Worm (Caenorhabditis elegans) whole organism, early embryonic: Measurements from ENCODE around the gene srw-117.

Source experiments
- B0310.2 ChIP-seq: sonication (generic microtip); optimal IDR thresholded peaks from 2 replicates; lab custom pipeline; 2016; ENCODE audit warnings: mild to moderate bottlenecking, missing genetic modification characterization, missing compliant biosample characterization
- F13C5.2 ChIP-seq: sonication (generic microtip); optimal IDR thresholded peaks from 2 replicates; lab custom pipeline; 2017; ENCODE audit warnings: mild to moderate bottlenecking, missing genetic modification characterization, inconsistent platforms, missing compliant biosample characterization
- aly-1 ChIP-seq: sonication (generic microtip); optimal IDR thresholded peaks from 2 replicates; lab custom pipeline; 2016; ENCODE audit warnings: missing genetic modification characterization, missing compliant biosample characterization
- ama-1 ChIP-seq: fragments of 150-350 bp; optimal IDR thresholded peaks from 2 replicates; lab custom pipeline; 2014
- ceh-13 ChIP-seq: fragments of 200-800 bp; sonication (Bioruptor generic); optimal IDR thresholded peaks from 2 replicates; lab custom pipeline; 2018; ENCODE audit warnings: mild to moderate bottlenecking, missing genetic modification characterization, missing compliant biosample characterization
- ceh-36 ChIP-seq: sonication (generic microtip); optimal IDR thresholded peaks from 2 replicates; lab custom pipeline; 2016; ENCODE audit warnings: missing genetic modification characterization, inconsistent platforms, missing compliant biosample characterization
- ets-7 ChIP-seq: sonication (generic microtip); optimal IDR thresholded peaks from 2 replicates; lab custom pipeline; 2016; ENCODE audit warnings: missing genotype, missing genetic modification characterization, missing compliant biosample characterization
- flt-1 ChIP-seq: fragments of 200-800 bp; sonication (Bioruptor generic); IDR thresholded peaks from 2 replicates; pipeline ENCODE4 v1.3.6; 2022; ENCODE audit warnings: missing genetic modification characterization, missing compliant biosample characterization
- hmbx-1 ChIP-seq: sonication (generic microtip); optimal IDR thresholded peaks from 2 replicates; lab custom pipeline; 2016; ENCODE audit warnings: mild to moderate bottlenecking, missing genetic modification characterization, missing compliant biosample characterization
- hmg-4 ChIP-seq: fragments of 200-800 bp; sonication (Bioruptor generic); optimal IDR thresholded peaks from 2 replicates; lab custom pipeline; 2018; ENCODE audit warnings: mild to moderate bottlenecking, missing genetic modification characterization, missing compliant biosample characterization
- hnd-1 ChIP-seq: sonication (generic microtip); optimal IDR thresholded peaks from 2 replicates; lab custom pipeline; 2016; ENCODE audit warnings: missing genetic modification characterization, missing compliant biosample characterization
- pes-1 ChIP-seq: fragments of 200-800 bp; sonication (Bioruptor generic); IDR thresholded peaks from 2 replicates; pipeline ENCODE4 v1.3.6; 2022; ENCODE audit warnings: missing genetic modification reagents, missing genetic modification characterization, missing compliant biosample characterization
- scrt-1 ChIP-seq: fragments of 200-800 bp; sonication (Bioruptor generic); IDR thresholded peaks from 2 replicates; pipeline ENCODE4 v1.3.6; 2022; ENCODE audit warnings: missing genetic modification characterization, missing compliant biosample characterization
- sea-1 ChIP-seq: fragments of 200-800 bp; sonication (Bioruptor generic); conservative IDR thresholded peaks from 2 replicates; pipeline ENCODE4 v1.3.6; 2022; ENCODE audit warnings: missing genetic modification characterization, missing compliant biosample characterization
- tbx-11 ChIP-seq: fragments of 200-800 bp; sonication (Bioruptor generic); IDR thresholded peaks from 2 replicates; pipeline ENCODE4 v1.3.6; 2022; ENCODE audit warnings: missing genetic modification characterization, missing compliant biosample characterization
- tbx-37 ChIP-seq: fragments of 200-800 bp; sonication (Bioruptor generic); conservative IDR thresholded peaks from 2 replicates; pipeline ENCODE4 v1.3.6; 2022; ENCODE audit warnings: missing genetic modification reagents, missing genetic modification characterization, missing compliant biosample characterization
- tra-4 ChIP-seq: sonication (generic microtip); optimal IDR thresholded peaks from 2 replicates; lab custom pipeline; 2017; ENCODE audit warnings: missing genetic modification characterization, missing compliant biosample characterization

The srw-117 gene

DNA sequence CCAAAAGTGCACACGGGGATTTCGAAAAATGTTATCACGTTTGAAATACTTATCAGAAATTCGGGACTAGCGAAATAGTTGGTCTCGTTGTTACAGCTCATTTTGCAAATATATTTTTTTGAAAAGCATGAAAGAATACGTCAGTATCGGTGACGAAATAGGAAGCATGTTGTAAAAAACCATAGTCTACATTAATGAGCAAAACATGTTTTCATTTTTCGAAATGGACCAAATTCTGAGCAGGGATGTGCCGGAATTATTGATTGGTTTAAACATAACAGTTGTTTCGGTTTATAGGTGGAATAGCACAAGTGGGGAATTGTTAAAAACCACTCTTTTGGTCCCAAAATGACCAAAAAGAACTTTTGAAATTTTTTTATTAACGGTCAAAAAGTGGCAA is 49.2 kb downstream of the srw-117 start, which contains the start of gene srh-247:
TSS of gene srh-247 (minus strand) at position 101 of the 400 bp plus-strand sequence.
- TF ChIP-seq hmbx-1 (tag; lab: Kevin White, UChicago) (no peak), ets-7 (tag; lab: Kevin White, UChicago) (no peak), tbx-37 (GFP tag; lab: Robert Waterston, UW) (no peak), B0310.2 (no peak), scrt-1 (GFP tag; lab: Robert Waterston, UW) (no peak), hnd-1 (tag; lab: Kevin White, UChicago) (no peak), tbx-11 (GFP tag; lab: Robert Waterston, UW) (no peak), ceh-36 (tag; lab: Kevin White, UChicago) (no peak), hmg-4 (no peak), pes-1 (no peak), ceh-13 (GFP tag; lab: Kevin White, UChicago) (no peak), ama-1 (lab: Kevin White, UChicago) (no peak), sea-1 (GFP tag; lab: Robert Waterston, UW) (no peak), aly-1 (tag; lab: Kevin White, UChicago) (no peak), flt-1 (GFP tag; lab: Robert Waterston, UW) (no peak), F13C5.2 (tag; lab: Kevin White, UChicago) (no peak), tra-4 (no peak)
